Worm (Caenorhabditis elegans): ENCODE measurements around the gene bpl-1.

Gene bpl-1

DNA sequence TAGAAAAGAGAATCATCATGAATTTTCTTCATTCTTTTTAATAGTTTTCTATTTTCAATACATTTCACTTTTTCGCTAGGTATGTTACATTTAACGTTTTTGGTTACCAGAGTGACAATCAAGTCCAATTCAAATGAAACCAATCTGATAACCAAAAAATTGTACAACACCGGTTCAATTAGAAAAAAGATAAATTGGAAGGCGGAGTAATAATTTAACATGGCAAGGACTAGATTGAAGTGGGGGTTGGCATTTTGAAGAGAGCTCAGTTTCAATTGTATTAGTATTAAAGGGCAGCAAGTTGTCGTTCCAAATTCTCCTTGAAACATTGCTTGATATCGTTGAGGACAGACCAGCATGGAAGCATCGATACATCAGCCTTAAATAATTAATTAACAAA lies 21.3 kb upstream of the bpl-1 start:
- TF ChIP-seq dmd-4 (tag; optimal IDR thresholded peaks at IDR 0.05; ENCODE audit: borderline replicate concordance) (no peak), tbx-2 (tag; optimal IDR thresholded peaks at IDR 0.05) (no peak), ttx-3 (tag; optimal IDR thresholded peaks at IDR 0.05) (no peak), zip-5 (tag; optimal IDR thresholded peaks at IDR 0.05) (no peak), ceh-24 (tag; optimal IDR thresholded peaks at IDR 0.05) (no peak), lim-6 (tag; optimal IDR thresholded peaks at IDR 0.05) (no peak), T23F11.4 (GFP tag; optimal IDR thresholded peaks at IDR 0.05) (no peak), ceh-18 (tag; optimal IDR thresholded peaks at IDR 0.05) (no peak), ets-4 (tag; optimal IDR thresholded peaks at IDR 0.05) (no peak), Y22D7AL.16 (tag; optimal IDR thresholded peaks at IDR 0.05) (no peak), pha-4 (tag; optimal IDR thresholded peaks at IDR 0.05) (no peak), odd-2 (tag; optimal IDR thresholded peaks at IDR 0.05) (no peak), eyg-1 (tag; optimal IDR thresholded peaks at IDR 0.05) (no peak), ceh-14 (tag; optimal IDR thresholded peaks at IDR 0.05) (no peak), ceh-30 (tag; optimal IDR thresholded peaks at IDR 0.05) (no peak), madf-2 (tag; optimal IDR thresholded peaks at IDR 0.05) (no peak), unc-3 (GFP tag; conservative IDR thresholded peaks at IDR 0.05) (no peak), unc-3 (tag; optimal IDR thresholded peaks at IDR 0.05) (no peak), pat-9 (tag; optimal IDR thresholded peaks at IDR 0.05) (no peak)

- TF ChIP-seq ceh-2 (tag; optimal IDR thresholded peaks at IDR 0.05) (no peak), dmd-4 (tag; optimal IDR thresholded peaks at IDR 0.05; ENCODE audit: borderline replicate concordance) (no peak), Y22D7AL.16 (tag; optimal IDR thresholded peaks at IDR 0.05) (no peak), sox-4 (tag; optimal IDR thresholded peaks at IDR 0.05) (no peak), pax-1 (tag; optimal IDR thresholded peaks at IDR 0.05) (no peak), sox-2 (GFP tag; IDR thresholded peaks at IDR 0.05) (no peak), ceh-19 (GFP tag; optimal IDR thresholded peaks at IDR 0.05) (no peak), ceh-45 (GFP tag; IDR thresholded peaks at IDR 0.05) (no peak)
These were observed 18.0 kb upstream of the bpl-1 start, which contains the start of gene F13H8.5 for ce11 chrII:6256024-6256423. Gene F13H8.5, minus strand, starts transcription at chrII:6256124.

DNA sequence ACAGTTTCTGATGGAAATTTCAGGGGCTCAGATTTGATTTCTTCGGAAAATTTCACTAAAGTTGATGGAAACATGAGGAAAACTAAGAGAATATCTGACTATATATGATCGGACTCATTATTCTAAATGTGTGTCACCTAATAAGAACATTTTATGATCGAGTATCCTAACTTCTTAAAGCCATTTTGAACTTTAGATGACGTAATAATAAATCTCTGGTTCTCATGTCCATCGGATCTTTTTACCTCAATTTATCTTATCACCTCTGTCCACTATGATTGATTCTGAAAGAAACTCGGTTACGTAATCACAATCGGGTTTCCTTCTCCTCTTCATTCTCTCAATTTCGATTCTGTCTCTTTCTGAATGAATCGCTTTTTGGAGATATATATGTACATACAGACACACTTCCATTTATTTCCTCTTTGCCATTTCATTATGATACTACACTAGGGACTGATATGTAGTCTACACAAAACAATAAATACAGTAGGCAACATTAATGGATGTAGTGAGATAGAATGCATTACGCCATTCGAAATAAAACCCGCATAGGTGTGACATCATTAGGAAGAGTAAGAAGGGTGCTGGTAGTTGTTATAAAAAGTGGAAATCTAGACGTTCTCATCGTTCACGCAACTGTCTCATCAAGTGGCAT lies 16.7 kb upstream of the bpl-1 start:
- no peak for TF ChIP-seq pag-3 (tag; optimal IDR thresholded peaks at IDR 0.05; ENCODE audit: borderline replicate concordance)
- no peak for TF ChIP-seq hlh-30 (tag; optimal IDR thresholded peaks at IDR 0.05; ENCODE audit: insufficient read depth)

DNA sequence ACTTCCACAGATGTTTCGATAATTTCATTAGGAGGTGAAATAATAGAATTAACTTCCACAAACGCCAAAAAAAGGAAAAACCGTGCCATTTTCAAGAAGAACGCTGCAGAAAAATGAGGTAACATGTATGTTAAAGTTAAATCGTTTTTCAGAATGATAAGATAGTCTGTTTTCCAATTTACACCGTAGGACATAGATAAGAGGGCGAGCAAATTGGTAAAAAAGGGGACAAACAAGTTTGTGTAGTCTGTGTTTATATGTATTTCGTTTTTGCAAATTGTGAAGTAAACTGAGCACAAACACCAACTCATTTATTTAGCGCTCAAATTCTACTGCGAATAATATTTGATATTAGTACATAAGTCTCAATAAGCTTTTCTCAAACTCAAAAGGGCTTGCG lies 14.1 kb upstream of the bpl-1 start, which contains the start of gene F13H8.11:
F13H8.11 (minus strand) TSS at position 155 of the 400 bp plus-strand sequence.
- TF ChIP-seq unc-3 (GFP tag; conservative IDR thresholded peaks at IDR 0.05) (no peak), unc-3 (tag; optimal IDR thresholded peaks at IDR 0.05) (no peak), elt-2 (tag; optimal IDR thresholded peaks at IDR 0.05) (peak; percentile 10), ceh-45 (GFP tag; IDR thresholded peaks at IDR 0.05) (no peak), pag-3 (tag; optimal IDR thresholded peaks at IDR 0.05; ENCODE audit: borderline replicate concordance) (no peak), syd-9 (tag; optimal IDR thresholded peaks at IDR 0.05) (no peak), sdc-2 (tag; optimal IDR thresholded peaks at IDR 0.05) (no peak), ztf-16 (tag; optimal IDR thresholded peaks at IDR 0.05) (no peak), tbx-7 (tag; optimal IDR thresholded peaks at IDR 0.05) (no peak), ceh-30 (tag; optimal IDR thresholded peaks at IDR 0.05) (no peak)

DNA sequence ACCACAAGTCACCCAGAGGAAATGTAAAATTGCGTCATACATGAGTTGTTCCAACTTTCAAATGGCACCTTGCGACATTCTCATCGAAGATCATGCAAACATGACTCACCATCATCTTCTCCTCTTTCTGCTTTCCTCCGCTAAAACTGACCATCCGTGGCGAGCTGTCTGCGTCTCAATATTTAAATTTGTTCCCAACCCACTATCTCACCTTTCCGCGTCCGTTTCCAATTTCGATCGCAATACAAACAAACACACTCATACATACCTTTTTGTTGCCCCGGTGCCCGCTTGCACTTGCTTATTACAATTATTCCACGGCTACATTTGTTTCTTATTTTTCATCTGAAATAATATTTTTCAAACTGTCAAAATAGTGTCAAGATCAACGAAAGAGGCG lies 13.3 kb upstream of the bpl-1 start, which contains the start of gene nmgp-1:
nmgp-1 (plus strand) TSS at position 174 of the 400 bp plus-strand sequence.
- TF ChIP-seq odd-2 (tag; optimal IDR thresholded peaks at IDR 0.05) (no peak), ceh-34 (tag; optimal IDR thresholded peaks at IDR 0.05) (peak; percentile 54)
